Fruit fly (Drosophila melanogaster) whole organism, prepupa: ENCODE results near the gene Lcp65Ag1.

Experiments used
- Blimp-1 ChIP-seq: fragments of 200-800 bp; sonication (Bioruptor generic); optimal IDR thresholded peaks from 3 replicates; lab custom pipeline; 2017; ENCODE audit warnings: missing biosample characterization, missing genetic modification characterization, mild to moderate bottlenecking, moderate library complexity, missing genetic modification reagents
- CG10631 ChIP-seq: fragments of 200-800 bp; sonication (Bioruptor generic); optimal IDR thresholded peaks from 2 replicates; lab custom pipeline; 2016; ENCODE audit warnings: missing biosample characterization, missing genetic modification characterization
- CG11762 ChIP-seq: fragments of 200-800 bp; sonication (Bioruptor generic); optimal IDR thresholded peaks from 3 replicates; lab custom pipeline; 2016; ENCODE audit warnings: missing biosample characterization, missing genetic modification characterization; ENCODE audit not compliant: insufficient read depth
- CG16779 ChIP-seq: fragments of 200-800 bp; sonication (Bioruptor generic); optimal IDR thresholded peaks from 3 replicates; lab custom pipeline; 2017; ENCODE audit warnings: missing biosample characterization, mild to moderate bottlenecking, missing genetic modification characterization
- CG3032 ChIP-seq: fragments of 200-800 bp; optimal IDR thresholded peaks from 2 replicates; lab custom pipeline; 2019; ENCODE audit warnings: missing biosample characterization, mild to moderate bottlenecking, missing genetic modification characterization, moderate library complexity
- CG31627 ChIP-seq: fragments of 200-800 bp; sonication (Bioruptor generic); optimal IDR thresholded peaks from 3 replicates; lab custom pipeline; 2016; ENCODE audit warnings: missing biosample characterization, missing genetic modification characterization
- CG32006 ChIP-seq: fragments of 200-800 bp; sonication (Bioruptor generic); optimal IDR thresholded peaks from 3 replicates; lab custom pipeline; 2017; ENCODE audit warnings: missing biosample characterization, mild to moderate bottlenecking, missing genetic modification characterization
- CG34406 ChIP-seq: fragments of 200-800 bp; sonication (Bioruptor generic); optimal IDR thresholded peaks from 3 replicates; lab custom pipeline; 2016; ENCODE audit warnings: missing biosample characterization, missing genetic modification characterization
- CG4318 ChIP-seq: fragments of 200-800 bp; sonication (Bioruptor generic); optimal IDR thresholded peaks from 3 replicates; lab custom pipeline; 2017; ENCODE audit warnings: missing biosample characterization, mild to moderate bottlenecking, missing genetic modification characterization
- CG6163 ChIP-seq: fragments of 200-800 bp; sonication (Bioruptor generic); IDR thresholded peaks from 3 replicates; pipeline ENCODE4 v1.3.6; 2022; ENCODE audit warnings: missing biosample characterization, missing genetic modification characterization
- CG6792 ChIP-seq: fragments of 200-800 bp; sonication (Bioruptor generic); optimal IDR thresholded peaks from 3 replicates; lab custom pipeline; 2016; ENCODE audit warnings: missing biosample characterization, missing genetic modification characterization
- CG6808 ChIP-seq: fragments of 200-800 bp; sonication (Bioruptor generic); optimal IDR thresholded peaks from 3 replicates; lab custom pipeline; 2017; ENCODE audit warnings: missing biosample characterization, missing genetic modification characterization, mild to moderate bottlenecking, moderate library complexity, missing genetic modification reagents
- CG7368 ChIP-seq: fragments of 200-800 bp; sonication (Bioruptor generic); optimal IDR thresholded peaks from 3 replicates; lab custom pipeline; 2016; ENCODE audit warnings: missing biosample characterization, missing genetic modification characterization
- CG8119 ChIP-seq: fragments of 200-800 bp; sonication (Bioruptor generic); IDR thresholded peaks from 3 replicates; pipeline ENCODE4 v1.3.6; 2022; ENCODE audit warnings: missing biosample characterization, missing genetic modification characterization
- CG8319 ChIP-seq: fragments of 200-800 bp; sonication (Bioruptor generic); optimal IDR thresholded peaks from 3 replicates; lab custom pipeline; 2016; ENCODE audit warnings: missing biosample characterization, missing genetic modification characterization
- CG8632 ChIP-seq: fragments of 200-800 bp; sonication (Bioruptor generic); optimal IDR thresholded peaks from 3 replicates; lab custom pipeline; 2016; ENCODE audit warnings: missing biosample characterization, missing genetic modification characterization
- CG9139 ChIP-seq: fragments of 200-800 bp; sonication (Bioruptor generic); optimal IDR thresholded peaks from 3 replicates; lab custom pipeline; 2017; ENCODE audit warnings: missing biosample characterization, mild to moderate bottlenecking, missing genetic modification characterization
- Eip78C ChIP-seq: fragments of 200-800 bp; sonication (Bioruptor generic); peaks from one replicate; lab custom pipeline; 2016; ENCODE audit warnings: missing biosample characterization, missing genetic modification characterization
- Eip93F ChIP-seq: fragments of 200-800 bp; sonication (Bioruptor generic); optimal IDR thresholded peaks from 2 replicates; lab custom pipeline; 2016; ENCODE audit warnings: missing biosample characterization, mild to moderate bottlenecking, missing genetic modification characterization
- Ets96B ChIP-seq: fragments of 200-800 bp; optimal IDR thresholded peaks from 2 replicates; lab custom pipeline; 2019; ENCODE audit warnings: missing biosample characterization, mild to moderate bottlenecking, missing genetic modification characterization, moderate library complexity
- Gug ChIP-seq: fragments of 200-800 bp; sonication (Bioruptor generic); IDR thresholded peaks from 2 replicates; pipeline ENCODE4 v1.3.6; 2022; ENCODE audit warnings: missing biosample characterization, missing genetic modification characterization
- Hr38 ChIP-seq: sonication (Bioruptor generic); optimal IDR thresholded peaks from 2 replicates; lab custom pipeline; 2016; ENCODE audit warnings: missing biosample characterization, missing genetic modification characterization
- Hr39 ChIP-seq: fragments of 200-800 bp; sonication (Bioruptor generic); optimal IDR thresholded peaks from 2 replicates; lab custom pipeline; 2016; ENCODE audit warnings: missing biosample characterization, missing genetic modification characterization
- Hr4 ChIP-seq: fragments of 200-800 bp; sonication (Bioruptor generic); optimal IDR thresholded peaks from 3 replicates; lab custom pipeline; 2016; ENCODE audit warnings: missing biosample characterization, missing genetic modification characterization
- OdsH ChIP-seq: fragments of 200-800 bp; sonication (Bioruptor generic); optimal IDR thresholded peaks from 3 replicates; lab custom pipeline; 2016; ENCODE audit warnings: missing biosample characterization, missing genetic modification characterization
- Sox102F ChIP-seq: fragments of 200-800 bp; sonication (Bioruptor generic); optimal IDR thresholded peaks from 2 replicates; lab custom pipeline; 2016; ENCODE audit warnings: missing biosample characterization, mild to moderate bottlenecking, missing genetic modification characterization
- Sox15 ChIP-seq: fragments of 200-800 bp; sonication (Bioruptor generic); optimal IDR thresholded peaks from 3 replicates; lab custom pipeline; 2016; ENCODE audit warnings: missing biosample characterization, missing genetic modification characterization
- achi ChIP-seq: fragments of 200-800 bp; sonication (Bioruptor generic); optimal IDR thresholded peaks from 3 replicates; lab custom pipeline; 2016; ENCODE audit warnings: missing biosample characterization, missing genetic modification characterization
- acj6 ChIP-seq: fragments of 200-800 bp; sonication (Bioruptor generic); optimal IDR thresholded peaks from 3 replicates; lab custom pipeline; 2016; ENCODE audit warnings: missing biosample characterization, missing genetic modification characterization
- cyc ChIP-seq: fragments of 200-800 bp; sonication (Bioruptor generic); optimal IDR thresholded peaks from 3 replicates; lab custom pipeline; 2016; ENCODE audit warnings: missing biosample characterization, missing genetic modification characterization
- dac ChIP-seq: fragments of 200-800 bp; sonication (Bioruptor generic); optimal IDR thresholded peaks from 2 replicates; lab custom pipeline; 2017; ENCODE audit warnings: missing biosample characterization, mild to moderate bottlenecking, missing genetic modification characterization
- eg ChIP-seq: fragments of 200-800 bp; sonication (Bioruptor generic); IDR thresholded peaks from 3 replicates; pipeline ENCODE4 v1.3.6; 2022; ENCODE audit warnings: missing biosample characterization, missing genetic modification characterization
- fd59A ChIP-seq: fragments of 200-800 bp; sonication (Bioruptor generic); optimal IDR thresholded peaks from 2 replicates; lab custom pipeline; 2017; ENCODE audit warnings: missing biosample characterization, mild to moderate bottlenecking, missing genetic modification characterization, missing genetic modification reagents
- fd85E ChIP-seq: fragments of 200-800 bp; sonication (Bioruptor generic); optimal IDR thresholded peaks from 3 replicates; lab custom pipeline; 2016; ENCODE audit warnings: missing biosample characterization, missing genetic modification characterization
- fkh ChIP-seq: fragments of 200-800 bp; sonication (Bioruptor generic); optimal IDR thresholded peaks from 3 replicates; lab custom pipeline; 2017; ENCODE audit warnings: missing biosample characterization, mild to moderate bottlenecking, missing genetic modification characterization, moderate library complexity
- net ChIP-seq: fragments of 200-800 bp; sonication (Bioruptor generic); optimal IDR thresholded peaks from 3 replicates; lab custom pipeline; 2016; ENCODE audit warnings: missing biosample characterization, missing genetic modification characterization
- pdm3 ChIP-seq: fragments of 200-800 bp; sonication (Bioruptor generic); optimal IDR thresholded peaks from 3 replicates; lab custom pipeline; 2016; ENCODE audit warnings: missing biosample characterization, missing genetic modification characterization
- ss ChIP-seq, 2 experiments: fragments of 200-800 bp; sonication (Bioruptor generic); optimal IDR thresholded peaks; 2 replicates in 1 of 2; 3 replicates in 1 of 2; lab custom pipeline; 2017 to 2018; ENCODE audit warnings: mild to moderate bottlenecking in 2 of 2, missing biosample characterization in 2 of 2, missing genetic modification characterization in 2 of 2, moderate library complexity in 1 of 2
- vri ChIP-seq: fragments of 200-800 bp; sonication (Bioruptor generic); optimal IDR thresholded peaks from 3 replicates; lab custom pipeline; 2016; ENCODE audit warnings: missing biosample characterization, mild to moderate bottlenecking, missing genetic modification characterization

The Lcp65Ag1 gene

dm6 chr3L:6115505-6115904, 19.6 kb downstream of the Lcp65Ag1 start:
- no peak for TF ChIP-seq CG8119 (GFP tag; lab: Robert Waterston, UW)
- TF ChIP-seq CG11762 (GFP tag; lab: Kevin White, UChicago), result no peak
- TF ChIP-seq Sox15 (GFP tag; lab: Kevin White, UChicago), result no peak
- no peak for TF ChIP-seq Sox102F (GFP tag; lab: Kevin White, UChicago)
- no peak for TF ChIP-seq ss (GFP tag; optimal IDR thresholded peaks at IDR 0.05; lab: Kevin White, UChicago)
- TF ChIP-seq net (GFP tag; lab: Kevin White, UChicago), result no peak

DNA sequence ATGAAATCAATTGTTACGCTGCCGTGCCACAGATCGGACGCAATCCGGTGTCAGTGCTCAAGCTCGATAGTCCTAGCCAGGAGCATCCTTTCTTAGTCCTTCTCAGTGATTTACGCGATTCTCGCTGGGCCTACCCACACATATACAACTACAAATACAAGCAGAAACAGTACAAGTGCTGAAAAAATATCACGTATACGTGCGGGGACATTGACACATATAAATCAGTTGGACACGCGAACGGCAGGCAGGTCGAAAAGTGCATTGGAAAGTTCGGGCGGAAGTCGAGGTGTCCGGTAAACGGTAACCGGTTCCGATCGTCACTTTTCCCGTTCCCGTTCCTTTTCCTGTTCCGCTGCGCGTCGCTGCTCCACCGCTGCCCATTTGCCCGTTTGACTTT, 23.6 kb downstream of the Lcp65Ag1 start:
- TF ChIP-seq CG4318 (GFP tag; lab: Kevin White, UChicago) (no peak), CG6163 (GFP tag; lab: Robert Waterston, UW) (no peak), eg (GFP tag; lab: Robert Waterston, UW) (no peak), CG11762 (GFP tag; lab: Kevin White, UChicago) (no peak), CG16779 (no peak), Gug (no peak), dac (GFP tag; lab: Kevin White, UChicago) (no peak), CG6792 (GFP tag; lab: Kevin White, UChicago) (no peak), CG8632 (no peak), net (GFP tag; lab: Kevin White, UChicago) (no peak), OdsH (no peak)

DNA sequence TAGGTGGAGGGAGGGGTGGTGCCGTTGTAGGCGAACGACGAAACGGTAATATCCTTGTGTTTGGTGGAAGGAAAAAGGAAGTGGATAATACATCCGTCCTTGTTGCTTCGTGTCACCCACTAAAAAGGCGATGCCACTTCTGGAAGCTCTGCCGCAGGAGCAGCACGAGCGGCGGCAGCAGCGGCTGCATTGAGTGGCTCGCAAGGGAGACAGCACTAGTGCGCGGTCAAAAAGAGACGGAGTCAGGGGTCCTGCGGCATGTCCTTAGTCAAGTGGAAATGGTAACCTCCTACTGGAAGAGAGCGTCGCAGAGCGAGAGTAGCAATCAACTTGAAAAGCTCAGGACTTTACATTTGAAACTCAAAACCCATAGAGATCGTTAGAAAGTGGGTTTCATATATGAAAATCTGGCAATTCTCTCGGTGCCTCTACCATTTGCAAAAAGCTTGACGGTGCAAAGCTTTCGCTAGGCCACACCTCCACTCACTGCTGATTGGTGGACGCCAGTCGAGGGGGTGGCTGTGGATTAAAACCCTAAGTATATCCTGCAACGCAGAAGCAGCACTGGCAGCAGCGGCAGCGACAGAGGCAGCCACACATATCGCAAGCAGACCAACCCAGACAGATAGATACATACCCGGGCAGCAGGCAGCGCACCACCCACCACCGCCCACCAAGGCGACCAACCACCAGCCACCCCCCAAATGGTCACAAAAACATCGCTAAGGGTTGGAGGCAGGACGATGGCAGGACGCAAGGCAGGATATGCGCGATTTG, 24.2 kb downstream of the Lcp65Ag1 start:
- TF ChIP-seq Eip78C (GFP tag; lab: Kevin White, UChicago), result no peak
- TF ChIP-seq CG8119 (GFP tag; lab: Robert Waterston, UW), result no peak
- TF ChIP-seq CG32006 (GFP tag; lab: Kevin White, UChicago), result no peak
- TF ChIP-seq vri, result no peak
- TF ChIP-seq fd59A (GFP tag; lab: Kevin White, UChicago), result no peak
- no peak for TF ChIP-seq cyc
- TF ChIP-seq acj6 (GFP tag; lab: Kevin White, UChicago), result no peak
- TF ChIP-seq Blimp-1 (GFP tag; lab: Kevin White, UChicago), result no peak
- no peak for TF ChIP-seq fkh (GFP tag; lab: Kevin White, UChicago)
- no peak for TF ChIP-seq pdm3 (GFP tag; lab: Kevin White, UChicago)
- no peak for TF ChIP-seq CG9139 (GFP tag; lab: Kevin White, UChicago)
- no peak for TF ChIP-seq Eip93F (GFP tag; lab: Kevin White, UChicago)
- no peak for TF ChIP-seq fd85E (GFP tag; lab: Kevin White, UChicago)
- no peak for TF ChIP-seq CG31627
- no peak for TF ChIP-seq CG3032 (tag; lab: Kevin White, UChicago)

dm6 chr3L:6108264-6109060, 26.6 kb downstream of the Lcp65Ag1 start:
- no peak for TF ChIP-seq achi (GFP tag; lab: Kevin White, UChicago)
- TF ChIP-seq CG6792 (GFP tag; lab: Kevin White, UChicago), result no peak
- TF ChIP-seq ss (GFP tag; optimal IDR thresholded peaks at IDR 0.05; lab: Kevin White, UChicago), result no peak
- no peak for TF ChIP-seq CG10631 (GFP tag; lab: Kevin White, UChicago)
- TF ChIP-seq CG8119 (GFP tag; lab: Robert Waterston, UW), result no peak
- no peak for TF ChIP-seq Hr39
- TF ChIP-seq Ets96B (tag; lab: Kevin White, UChicago), result no peak
- TF ChIP-seq CG7368, result no peak
- no peak for TF ChIP-seq dac (GFP tag; lab: Kevin White, UChicago)
- no peak for TF ChIP-seq CG8319
- TF ChIP-seq CG6808, result no peak
- no peak for TF ChIP-seq CG3032 (tag; lab: Kevin White, UChicago)
- TF ChIP-seq CG34406 (GFP tag; lab: Kevin White, UChicago), result no peak
- TF ChIP-seq Eip93F (GFP tag; lab: Kevin White, UChicago), result no peak
- TF ChIP-seq Eip78C (GFP tag; lab: Kevin White, UChicago), result no peak
- no peak for TF ChIP-seq Hr38 (GFP tag; lab: Kevin White, UChicago)
- no peak for TF ChIP-seq Hr4 (GFP tag; lab: Kevin White, UChicago)
